Worm (Caenorhabditis elegans): ENCODE results near the gene ZC204.12.

DNA sequence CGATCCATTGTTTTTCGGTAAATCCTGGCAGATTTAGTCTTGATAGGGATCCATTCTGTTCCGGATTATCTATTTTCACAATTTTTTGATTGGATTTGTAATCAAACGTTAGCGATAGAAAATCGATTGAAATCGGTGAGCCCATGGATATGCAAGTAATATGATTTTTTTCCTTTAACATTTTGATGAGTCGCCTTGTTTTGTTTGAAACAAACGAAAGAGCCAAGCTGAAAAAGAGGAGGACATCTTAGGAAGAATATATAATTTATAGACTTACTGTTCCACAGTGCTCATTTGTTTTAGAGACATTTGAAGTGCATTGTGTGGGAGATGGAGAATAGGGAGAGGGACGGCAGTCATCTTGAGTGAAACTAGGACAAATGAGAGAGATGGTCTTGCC lies 31.7 kb upstream of the ZC204.12 start, which contains the start of the genes fbxb-18 and fbxb-19:
- TF ChIP-seq nhr-102 (tag; optimal IDR thresholded peaks at IDR 0.05): no peak
- TF ChIP-seq zag-1 (tag; optimal IDR thresholded peaks at IDR 0.05): no peak
- TF ChIP-seq fkh-10 (GFP tag; optimal IDR thresholded peaks at IDR 0.05): no peak
- no peak for TF ChIP-seq rbr-2 (tag; optimal IDR thresholded peaks at IDR 0.05)
- no peak for TF ChIP-seq lin-39 (tag; optimal IDR thresholded peaks at IDR 0.05)
- no peak for TF ChIP-seq ama-1 (optimal IDR thresholded peaks at IDR 0.05)
- no peak for TF ChIP-seq pha-4 (GFP tag; IDR thresholded peaks at IDR 0.05)
- no peak for TF ChIP-seq pha-4 (tag; optimal IDR thresholded peaks at IDR 0.05)
- TF ChIP-seq lin-38 (GFP tag; IDR thresholded peaks at IDR 0.05): no peak
- no peak for TF ChIP-seq T26A8.4 (GFP tag; IDR thresholded peaks at IDR 0.05)
- no peak for TF ChIP-seq unc-39 (tag; optimal IDR thresholded peaks at IDR 0.05)
- TF ChIP-seq aha-1 (tag): no peak
